Fruit fly (Drosophila melanogaster) whole organism, prepupa: ENCODE data around the gene Arfrp1.

ENCODE experiments used
- Blimp-1 ChIP-seq: fragments of 200-800 bp; sonication (Bioruptor generic); optimal IDR thresholded peaks from 3 replicates; lab custom pipeline; 2017; ENCODE audit warnings: missing biosample characterization, missing genetic modification characterization, mild to moderate bottlenecking, moderate library complexity, missing genetic modification reagents
- CG10631 ChIP-seq: fragments of 200-800 bp; sonication (Bioruptor generic); optimal IDR thresholded peaks from 2 replicates; lab custom pipeline; 2016; ENCODE audit warnings: missing biosample characterization, missing genetic modification characterization
- CG11294 ChIP-seq: fragments of 200-800 bp; sonication (Bioruptor generic); IDR thresholded peaks from 2 replicates; pipeline ENCODE4 v1.3.6; 2022; ENCODE audit warnings: missing biosample characterization, missing genetic modification characterization
- CG11762 ChIP-seq: fragments of 200-800 bp; sonication (Bioruptor generic); optimal IDR thresholded peaks from 3 replicates; lab custom pipeline; 2016; ENCODE audit warnings: missing biosample characterization, missing genetic modification characterization; ENCODE audit not compliant: insufficient read depth
- CG11902 ChIP-seq: fragments of 200-800 bp; sonication (Bioruptor generic); optimal IDR thresholded peaks from 3 replicates; lab custom pipeline; 2016; ENCODE audit warnings: missing biosample characterization, missing genetic modification characterization
- CG1621 ChIP-seq: fragments of 200-800 bp; sonication (Bioruptor generic); optimal IDR thresholded peaks from 3 replicates; lab custom pipeline; 2018; ENCODE audit warnings: missing biosample characterization, mild to moderate bottlenecking, missing genetic modification characterization
- CG3032 ChIP-seq: fragments of 200-800 bp; optimal IDR thresholded peaks from 2 replicates; lab custom pipeline; 2019; ENCODE audit warnings: missing biosample characterization, mild to moderate bottlenecking, missing genetic modification characterization, moderate library complexity
- CG31627 ChIP-seq: fragments of 200-800 bp; sonication (Bioruptor generic); optimal IDR thresholded peaks from 3 replicates; lab custom pipeline; 2016; ENCODE audit warnings: missing biosample characterization, missing genetic modification characterization
- CG32006 ChIP-seq: fragments of 200-800 bp; sonication (Bioruptor generic); optimal IDR thresholded peaks from 3 replicates; lab custom pipeline; 2017; ENCODE audit warnings: missing biosample characterization, mild to moderate bottlenecking, missing genetic modification characterization
- CG34406 ChIP-seq: fragments of 200-800 bp; sonication (Bioruptor generic); optimal IDR thresholded peaks from 3 replicates; lab custom pipeline; 2016; ENCODE audit warnings: missing biosample characterization, missing genetic modification characterization
- CG3919 ChIP-seq: fragments of 200-800 bp; sonication (Bioruptor generic); optimal IDR thresholded peaks from 3 replicates; lab custom pipeline; 2016; ENCODE audit warnings: missing biosample characterization, missing genetic modification characterization
- CG4318 ChIP-seq: fragments of 200-800 bp; sonication (Bioruptor generic); optimal IDR thresholded peaks from 3 replicates; lab custom pipeline; 2017; ENCODE audit warnings: missing biosample characterization, mild to moderate bottlenecking, missing genetic modification characterization
- CG6163 ChIP-seq: fragments of 200-800 bp; sonication (Bioruptor generic); IDR thresholded peaks from 3 replicates; pipeline ENCODE4 v1.3.6; 2022; ENCODE audit warnings: missing biosample characterization, missing genetic modification characterization
- CG6276 ChIP-seq: fragments of 200-800 bp; sonication (Bioruptor generic); optimal IDR thresholded peaks from 2 replicates; lab custom pipeline; 2017; ENCODE audit warnings: missing biosample characterization, mild to moderate bottlenecking, missing genetic modification characterization
- CG6792 ChIP-seq: fragments of 200-800 bp; sonication (Bioruptor generic); optimal IDR thresholded peaks from 3 replicates; lab custom pipeline; 2016; ENCODE audit warnings: missing biosample characterization, missing genetic modification characterization
- CG6808 ChIP-seq: fragments of 200-800 bp; sonication (Bioruptor generic); optimal IDR thresholded peaks from 3 replicates; lab custom pipeline; 2017; ENCODE audit warnings: missing biosample characterization, missing genetic modification characterization, mild to moderate bottlenecking, moderate library complexity, missing genetic modification reagents
- CG6854 ChIP-seq: fragments of 200-800 bp; sonication (Bioruptor generic); optimal IDR thresholded peaks from 2 replicates; lab custom pipeline; 2017; ENCODE audit warnings: missing biosample characterization, mild to moderate bottlenecking, missing genetic modification characterization
- CG7368 ChIP-seq: fragments of 200-800 bp; sonication (Bioruptor generic); optimal IDR thresholded peaks from 3 replicates; lab custom pipeline; 2016; ENCODE audit warnings: missing biosample characterization, missing genetic modification characterization
- CG8319 ChIP-seq: fragments of 200-800 bp; sonication (Bioruptor generic); optimal IDR thresholded peaks from 3 replicates; lab custom pipeline; 2016; ENCODE audit warnings: missing biosample characterization, missing genetic modification characterization
- CG8632 ChIP-seq: fragments of 200-800 bp; sonication (Bioruptor generic); optimal IDR thresholded peaks from 3 replicates; lab custom pipeline; 2016; ENCODE audit warnings: missing biosample characterization, missing genetic modification characterization
- CG9139 ChIP-seq: fragments of 200-800 bp; sonication (Bioruptor generic); optimal IDR thresholded peaks from 3 replicates; lab custom pipeline; 2017; ENCODE audit warnings: missing biosample characterization, mild to moderate bottlenecking, missing genetic modification characterization
- Eip75B ChIP-seq: fragments of 200-800 bp; sonication (Bioruptor generic); optimal IDR thresholded peaks from 3 replicates; lab custom pipeline; 2016; ENCODE audit warnings: missing biosample characterization, missing genetic modification characterization
- Eip78C ChIP-seq: fragments of 200-800 bp; sonication (Bioruptor generic); peaks from one replicate; lab custom pipeline; 2016; ENCODE audit warnings: missing biosample characterization, missing genetic modification characterization
- Eip93F ChIP-seq: fragments of 200-800 bp; sonication (Bioruptor generic); optimal IDR thresholded peaks from 2 replicates; lab custom pipeline; 2016; ENCODE audit warnings: missing biosample characterization, mild to moderate bottlenecking, missing genetic modification characterization
- Ets21C ChIP-seq: fragments of 200-800 bp; sonication (Bioruptor generic); optimal IDR thresholded peaks from 3 replicates; lab custom pipeline; 2016; ENCODE audit warnings: missing biosample characterization, missing genetic modification characterization
- Hr38 ChIP-seq: sonication (Bioruptor generic); optimal IDR thresholded peaks from 2 replicates; lab custom pipeline; 2016; ENCODE audit warnings: missing biosample characterization, missing genetic modification characterization
- Hr39 ChIP-seq: fragments of 200-800 bp; sonication (Bioruptor generic); optimal IDR thresholded peaks from 2 replicates; lab custom pipeline; 2016; ENCODE audit warnings: missing biosample characterization, missing genetic modification characterization
- Hr4 ChIP-seq: fragments of 200-800 bp; sonication (Bioruptor generic); optimal IDR thresholded peaks from 3 replicates; lab custom pipeline; 2016; ENCODE audit warnings: missing biosample characterization, missing genetic modification characterization
- Lpt ChIP-seq: fragments of 200-800 bp; sonication (Bioruptor generic); optimal IDR thresholded peaks from 3 replicates; lab custom pipeline; 2016; ENCODE audit warnings: missing biosample characterization, missing genetic modification characterization
- Met ChIP-seq: fragments of 200-800 bp; sonication (Bioruptor generic); optimal IDR thresholded peaks from 3 replicates; lab custom pipeline; 2016; ENCODE audit warnings: missing biosample characterization, missing genetic modification characterization
- OdsH ChIP-seq: fragments of 200-800 bp; sonication (Bioruptor generic); optimal IDR thresholded peaks from 3 replicates; lab custom pipeline; 2016; ENCODE audit warnings: missing biosample characterization, missing genetic modification characterization
- Smox ChIP-seq: fragments of 200-800 bp; sonication (Bioruptor generic); optimal IDR thresholded peaks from 3 replicates; lab custom pipeline; 2016; ENCODE audit warnings: missing biosample characterization, missing genetic modification characterization
- Sox15 ChIP-seq: fragments of 200-800 bp; sonication (Bioruptor generic); optimal IDR thresholded peaks from 3 replicates; lab custom pipeline; 2016; ENCODE audit warnings: missing biosample characterization, missing genetic modification characterization
- achi ChIP-seq: fragments of 200-800 bp; sonication (Bioruptor generic); optimal IDR thresholded peaks from 3 replicates; lab custom pipeline; 2016; ENCODE audit warnings: missing biosample characterization, missing genetic modification characterization
- acj6 ChIP-seq: fragments of 200-800 bp; sonication (Bioruptor generic); optimal IDR thresholded peaks from 3 replicates; lab custom pipeline; 2016; ENCODE audit warnings: missing biosample characterization, missing genetic modification characterization
- cyc ChIP-seq: fragments of 200-800 bp; sonication (Bioruptor generic); optimal IDR thresholded peaks from 3 replicates; lab custom pipeline; 2016; ENCODE audit warnings: missing biosample characterization, missing genetic modification characterization
- dac ChIP-seq: fragments of 200-800 bp; sonication (Bioruptor generic); optimal IDR thresholded peaks from 2 replicates; lab custom pipeline; 2017; ENCODE audit warnings: missing biosample characterization, mild to moderate bottlenecking, missing genetic modification characterization
- eg ChIP-seq: fragments of 200-800 bp; sonication (Bioruptor generic); IDR thresholded peaks from 3 replicates; pipeline ENCODE4 v1.3.6; 2022; ENCODE audit warnings: missing biosample characterization, missing genetic modification characterization
- esn ChIP-seq: fragments of 200-800 bp; sonication (Bioruptor generic); optimal IDR thresholded peaks from 2 replicates; lab custom pipeline; 2016; ENCODE audit warnings: missing biosample characterization, mild to moderate bottlenecking, missing genetic modification characterization, moderate library complexity
- fd59A ChIP-seq: fragments of 200-800 bp; sonication (Bioruptor generic); optimal IDR thresholded peaks from 2 replicates; lab custom pipeline; 2017; ENCODE audit warnings: missing biosample characterization, mild to moderate bottlenecking, missing genetic modification characterization, missing genetic modification reagents
- lz ChIP-seq: fragments of 200-800 bp; sonication (Bioruptor generic); optimal IDR thresholded peaks from 3 replicates; lab custom pipeline; 2016; ENCODE audit warnings: missing biosample characterization, missing genetic modification characterization
- pdm3 ChIP-seq: fragments of 200-800 bp; sonication (Bioruptor generic); optimal IDR thresholded peaks from 3 replicates; lab custom pipeline; 2016; ENCODE audit warnings: missing biosample characterization, missing genetic modification characterization
- salr ChIP-seq, 2 experiments: fragments of 200-800 bp; sonication (Bioruptor generic); optimal IDR thresholded peaks; 3 replicates each; lab custom pipeline; 2016 to 2018; ENCODE audit warnings: missing biosample characterization in 2 of 2, missing genetic modification characterization in 2 of 2, mild to moderate bottlenecking in 1 of 2
- spab ChIP-seq: fragments of 200-800 bp; sonication (Bioruptor generic); optimal IDR thresholded peaks from 2 replicates; lab custom pipeline; 2017; ENCODE audit warnings: missing biosample characterization, mild to moderate bottlenecking, missing genetic modification characterization, missing genetic modification reagents
- ss ChIP-seq, 2 experiments: fragments of 200-800 bp; sonication (Bioruptor generic); optimal IDR thresholded peaks; 2 replicates in 1 of 2; 3 replicates in 1 of 2; lab custom pipeline; 2017 to 2018; ENCODE audit warnings: mild to moderate bottlenecking in 2 of 2, missing biosample characterization in 2 of 2, missing genetic modification characterization in 2 of 2, moderate library complexity in 1 of 2
- svp ChIP-seq: fragments of 200-800 bp; sonication (Bioruptor generic); peaks from one replicate; lab custom pipeline; 2016; ENCODE audit warnings: missing biosample characterization, missing genetic modification characterization
- topi ChIP-seq: fragments of 200-800 bp; sonication (Bioruptor generic); optimal IDR thresholded peaks from 3 replicates; lab custom pipeline; 2016; ENCODE audit warnings: missing biosample characterization, missing genetic modification characterization
- vri ChIP-seq: fragments of 200-800 bp; sonication (Bioruptor generic); optimal IDR thresholded peaks from 3 replicates; lab custom pipeline; 2016; ENCODE audit warnings: missing biosample characterization, mild to moderate bottlenecking, missing genetic modification characterization

Gene Arfrp1

DNA sequence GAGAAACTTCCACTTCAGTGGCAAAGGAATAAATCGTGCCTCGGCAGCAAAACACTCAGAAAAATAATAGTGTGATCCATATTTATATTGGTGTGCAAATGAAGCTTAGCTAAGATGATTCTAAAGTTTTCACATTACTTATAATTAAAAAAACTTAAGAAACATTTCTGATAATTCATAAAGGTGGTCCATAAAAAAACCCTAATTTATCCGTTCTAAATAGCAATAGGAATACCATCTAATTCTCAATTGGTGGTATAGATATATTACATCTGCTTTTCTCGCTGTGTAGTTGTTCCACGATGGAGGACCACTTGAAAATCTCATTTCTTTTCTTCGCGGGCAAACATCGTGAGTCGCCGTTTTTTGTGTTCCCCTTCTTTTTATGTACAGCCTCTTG lies 48.3 kb downstream of the Arfrp1 start (continued):
- peak; percentile 63 for TF ChIP-seq acj6 (GFP tag; lab: Kevin White, UChicago)
- peak; percentile 75 for TF ChIP-seq Met (GFP tag; lab: Kevin White, UChicago)
- TF ChIP-seq Hr39 (GFP tag; lab: Kevin White, UChicago): peak; percentile 64
- TF ChIP-seq CG6808 (GFP tag; lab: Kevin White, UChicago): peak; percentile 83
- peak; percentile 75 for TF ChIP-seq CG3032
- TF ChIP-seq Hr4: peak; percentile 74
- peak; percentile 12 for TF ChIP-seq Sox15 (GFP tag; lab: Kevin White, UChicago)
- TF ChIP-seq OdsH (GFP tag; lab: Kevin White, UChicago): peak; percentile 64
- peak; percentile 63 for TF ChIP-seq Eip75B (GFP tag; lab: Kevin White, UChicago)
- peak; percentile 20 for TF ChIP-seq CG6854
- TF ChIP-seq CG10631 (GFP tag; lab: Kevin White, UChicago): peak; percentile 69
- TF ChIP-seq Smox: peak; percentile 55
- TF ChIP-seq CG8319 (GFP tag; lab: Kevin White, UChicago): peak; percentile 46
- peak; percentile 70 to 72 for TF ChIP-seq ss (GFP tag; optimal IDR thresholded peaks at IDR 0.05; lab: Kevin White, UChicago)
- TF ChIP-seq CG3919: peak; percentile 74
- peak; percentile 57; the same call in 2 of the 3 replicates for TF ChIP-seq CG6163 (GFP tag; lab: Robert Waterston, UW)
- no peak for TF ChIP-seq Eip93F (GFP tag; lab: Kevin White, UChicago)
- peak; percentile 20 for TF ChIP-seq CG1621 (tag; lab: Kevin White, UChicago)
- TF ChIP-seq Ets21C (GFP tag; lab: Kevin White, UChicago): peak; percentile 24

DNA sequence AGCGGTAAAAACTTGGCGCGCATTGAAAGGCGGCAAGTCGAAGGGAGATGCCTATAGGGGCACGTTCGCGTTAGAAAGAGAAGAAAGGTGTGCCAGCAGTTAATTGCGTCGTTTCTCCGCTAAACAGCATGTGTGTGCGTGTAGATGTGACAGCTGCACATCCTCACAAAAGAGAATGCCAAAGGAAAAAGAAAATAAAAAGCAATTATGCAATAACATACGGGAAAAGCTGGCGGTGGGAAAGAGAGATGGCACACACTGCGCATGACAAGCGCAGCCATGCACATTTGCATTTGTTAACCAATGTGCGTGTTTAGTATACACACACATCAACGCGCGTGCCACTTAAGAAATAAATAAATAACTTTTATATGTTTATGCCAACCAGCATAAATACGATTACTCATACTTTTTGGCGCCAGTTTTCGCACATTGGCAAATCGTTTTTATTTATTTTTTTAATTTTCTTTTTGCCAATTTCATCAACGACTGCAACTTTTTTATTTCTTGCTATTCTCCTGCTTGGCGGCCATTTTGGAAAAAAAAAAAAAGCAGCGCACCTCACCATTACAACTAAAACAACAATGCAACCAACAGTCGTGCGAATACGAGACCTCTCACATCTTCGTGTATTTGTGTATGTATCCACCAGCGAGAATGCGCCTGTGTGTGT lies 49.0 kb downstream of the Arfrp1 start:
- TF ChIP-seq fd59A (GFP tag; lab: Kevin White, UChicago): no peak
- TF ChIP-seq Lpt: no peak
- TF ChIP-seq OdsH (GFP tag; lab: Kevin White, UChicago): peak; percentile 7
- TF ChIP-seq CG9139 (GFP tag; lab: Kevin White, UChicago): no peak
- peak; percentile 58 for TF ChIP-seq CG6808 (GFP tag; lab: Kevin White, UChicago)
- peak; percentile 36 for TF ChIP-seq pdm3 (GFP tag; lab: Kevin White, UChicago)
- no peak for TF ChIP-seq CG11294 (GFP tag; lab: Robert Waterston, UW)
- TF ChIP-seq Hr38: no peak
- peak; percentile 30 for TF ChIP-seq CG11762 (GFP tag; lab: Kevin White, UChicago)
- TF ChIP-seq CG8632 (GFP tag; lab: Kevin White, UChicago): no peak
- TF ChIP-seq CG11902 (GFP tag; lab: Kevin White, UChicago): no peak
- TF ChIP-seq topi (GFP tag; lab: Kevin White, UChicago): peak; percentile 22
- TF ChIP-seq salr (GFP tag; optimal IDR thresholded peaks at IDR 0.05; lab: Kevin White, UChicago): peak in 1 of 2 experiments; percentile 58
- no peak for TF ChIP-seq Ets21C (GFP tag; lab: Kevin White, UChicago)
- TF ChIP-seq CG32006 (GFP tag; lab: Kevin White, UChicago): peak; percentile 28
- TF ChIP-seq vri (GFP tag; lab: Kevin White, UChicago): peak; percentile 95
- TF ChIP-seq CG10631 (GFP tag; lab: Kevin White, UChicago): peak; percentile 2
- peak; percentile 41 for TF ChIP-seq spab (GFP tag; lab: Kevin White, UChicago)
- TF ChIP-seq achi: peak; percentile 13
- TF ChIP-seq esn: no peak
- TF ChIP-seq CG6792 (GFP tag; lab: Kevin White, UChicago): no peak
- TF ChIP-seq CG3919: no peak
- peak; percentile 60 for TF ChIP-seq svp
- TF ChIP-seq Hr39 (GFP tag; lab: Kevin White, UChicago): no peak
- no peak for TF ChIP-seq CG31627
- TF ChIP-seq Hr4: no peak
- no peak for TF ChIP-seq CG34406
- TF ChIP-seq lz (GFP tag; lab: Kevin White, UChicago): no peak
- TF ChIP-seq Blimp-1 (GFP tag; lab: Kevin White, UChicago): no peak
- TF ChIP-seq CG1621 (tag; lab: Kevin White, UChicago): peak; percentile 4
- TF ChIP-seq dac (GFP tag; lab: Kevin White, UChicago): no peak
- TF ChIP-seq eg (GFP tag; lab: Robert Waterston, UW): peak; percentile 54; the same call in 1 of the 3 replicates
- no peak for TF ChIP-seq CG4318 (GFP tag; lab: Kevin White, UChicago)
- TF ChIP-seq Eip78C (GFP tag; lab: Kevin White, UChicago): peak; percentile 44
- peak; percentile 48 for TF ChIP-seq CG6276 (GFP tag; lab: Kevin White, UChicago)
- no peak for TF ChIP-seq CG7368 (GFP tag; lab: Kevin White, UChicago)
- TF ChIP-seq Sox15 (GFP tag; lab: Kevin White, UChicago): no peak
- no peak for TF ChIP-seq cyc (GFP tag; lab: Kevin White, UChicago)
